Worm (Caenorhabditis elegans) whole organism, young adult: ENCODE results near the gene nas-1.

ENCODE experiments used
- B0035.1 ChIP-seq: sonication (generic microtip); optimal IDR thresholded peaks from 2 replicates; lab custom pipeline; 2016; ENCODE audit warnings: missing genetic modification characterization, mild to moderate bottlenecking, missing compliant biosample characterization, missing genotype, missing genetic modification reagents
- B0261.1 ChIP-seq: sonication (generic microtip); optimal IDR thresholded peaks from 2 replicates; lab custom pipeline; 2016; ENCODE audit warnings: mild to moderate bottlenecking, missing genetic modification characterization, moderate library complexity, missing compliant biosample characterization
- B0336.3 ChIP-seq: fragments of 200-800 bp; sonication (Bioruptor generic); IDR thresholded peaks from 2 replicates; pipeline ENCODE4 v1.3.6; 2022; ENCODE audit warnings: missing genetic modification characterization, missing compliant biosample characterization
- C17E4.6 ChIP-seq: fragments of 200-800 bp; sonication (Bioruptor generic); IDR thresholded peaks from 2 replicates; pipeline ENCODE4 v1.3.6; 2022; ENCODE audit warnings: missing genetic modification reagents, missing genetic modification characterization, missing compliant biosample characterization
- F23B12.7 ChIP-seq: sonication (generic microtip); optimal IDR thresholded peaks from 2 replicates; lab custom pipeline; 2017; ENCODE audit warnings: missing genetic modification characterization, mild to moderate bottlenecking, missing compliant biosample characterization, antibody characterized with exemption, moderate library complexity; ENCODE audit not compliant: insufficient read depth
- F33H1.4 ChIP-seq: fragments of 200-800 bp; sonication (Bioruptor generic); IDR thresholded peaks from 2 replicates; pipeline ENCODE4 v1.3.6; 2022; ENCODE audit warnings: missing genetic modification reagents, missing genetic modification characterization, missing compliant biosample characterization
- F39B2.1 ChIP-seq: fragments of 200-800 bp; sonication (Bioruptor generic); IDR thresholded peaks from 2 replicates; pipeline ENCODE4 v1.3.6; 2022; ENCODE audit warnings: missing genetic modification reagents, missing genetic modification characterization, missing compliant biosample characterization
- F49E8.2 ChIP-seq: sonication (generic microtip); optimal IDR thresholded peaks from 3 replicates; lab custom pipeline; 2017; ENCODE audit warnings: missing genetic modification characterization, mild to moderate bottlenecking, missing compliant biosample characterization, antibody characterized with exemption, moderate library complexity; ENCODE audit not compliant: insufficient read depth
- F52B5.7 ChIP-seq: sonication (generic microtip); optimal IDR thresholded peaks from 2 replicates; lab custom pipeline; 2016; ENCODE audit warnings: mild to moderate bottlenecking, missing genetic modification characterization, missing compliant biosample characterization
- K12H6.12 ChIP-seq: fragments of 200-800 bp; sonication (Bioruptor generic); optimal IDR thresholded peaks from 2 replicates; lab custom pipeline; 2018; ENCODE audit warnings: mild to moderate bottlenecking, missing genetic modification characterization, missing compliant biosample characterization
- T07F8.4 ChIP-seq: sonication (generic microtip); optimal IDR thresholded peaks from 2 replicates; lab custom pipeline; 2016; ENCODE audit warnings: mild to moderate bottlenecking, missing genetic modification characterization, moderate library complexity, missing compliant biosample characterization
- T26A5.8 ChIP-seq: sonication (generic microtip); optimal IDR thresholded peaks from 2 replicates; lab custom pipeline; 2016; ENCODE audit warnings: missing genetic modification characterization, missing compliant biosample characterization
- Y67H2A.10 ChIP-seq: fragments of 200-800 bp; sonication (Bioruptor generic); conservative IDR thresholded peaks from 2 replicates; pipeline ENCODE4 v1.3.6; 2022; ENCODE audit warnings: missing genetic modification reagents, missing genetic modification characterization, missing compliant biosample characterization
- ZK185.1 ChIP-seq: sonication (generic microtip); optimal IDR thresholded peaks from 2 replicates; lab custom pipeline; 2016; ENCODE audit warnings: mild to moderate bottlenecking, missing genetic modification characterization, missing compliant biosample characterization; ENCODE audit not compliant: poor library complexity, severe bottlenecking
- attf-5 ChIP-seq: fragments of 200-800 bp; sonication (Bioruptor generic); optimal IDR thresholded peaks from 2 replicates; lab custom pipeline; 2018; ENCODE audit warnings: mild to moderate bottlenecking, missing genetic modification characterization, missing compliant biosample characterization
- cebp-2 ChIP-seq: fragments of 200-800 bp; sonication (Bioruptor generic); IDR thresholded peaks from 2 replicates; pipeline ENCODE4 v1.3.6; 2022; ENCODE audit warnings: missing genetic modification characterization, missing compliant biosample characterization
- ceh-27 ChIP-seq: fragments of 200-800 bp; sonication (Bioruptor generic); optimal IDR thresholded peaks from 2 replicates; lab custom pipeline; 2018; ENCODE audit warnings: mild to moderate bottlenecking, missing genetic modification characterization, moderate library complexity, missing compliant biosample characterization
- ceh-40 ChIP-seq: fragments of 200-800 bp; sonication (Bioruptor generic); IDR thresholded peaks from 2 replicates; pipeline ENCODE4 v1.3.6; 2022; ENCODE audit warnings: missing genetic modification characterization, missing compliant biosample characterization
- dox-1 ChIP-seq: fragments of 200-800 bp; sonication (Bioruptor generic); IDR thresholded peaks from 2 replicates; pipeline ENCODE4 v1.3.6; 2022; ENCODE audit warnings: missing genetic modification reagents, missing genetic modification characterization, missing compliant biosample characterization
- egl-18 ChIP-seq: fragments of 200-800 bp; sonication (Bioruptor generic); IDR thresholded peaks from 2 replicates; pipeline ENCODE4 v1.3.6; 2022; ENCODE audit warnings: missing genetic modification reagents, missing genetic modification characterization, missing compliant biosample characterization
- egl-44 ChIP-seq: fragments of 200-800 bp; sonication (Bioruptor generic); IDR thresholded peaks from 2 replicates; pipeline ENCODE4 v1.3.6; 2022; ENCODE audit warnings: missing genetic modification reagents, missing genetic modification characterization, missing compliant biosample characterization
- egrh-3 ChIP-seq: fragments of 200-800 bp; sonication (Bioruptor generic); IDR thresholded peaks from 2 replicates; pipeline ENCODE4 v1.3.6; 2022; ENCODE audit warnings: missing genetic modification reagents, missing genetic modification characterization, missing compliant biosample characterization
- ets-4 ChIP-seq: fragments of 200-800 bp; sonication (Bioruptor generic); optimal IDR thresholded peaks from 2 replicates; lab custom pipeline; 2018; ENCODE audit warnings: mild to moderate bottlenecking, missing genetic modification characterization, missing compliant biosample characterization
- fkh-3 ChIP-seq: sonication (generic microtip); optimal IDR thresholded peaks from 2 replicates; lab custom pipeline; 2016; ENCODE audit warnings: mild to moderate bottlenecking, missing genetic modification characterization, missing compliant biosample characterization
- him-1 ChIP-seq: sonication (generic microtip); optimal IDR thresholded peaks from 2 replicates; lab custom pipeline; 2016; ENCODE audit warnings: missing genotype, missing genetic modification reagents, missing genetic modification characterization, missing compliant biosample characterization
- hrde-1 ChIP-seq: sonication (generic microtip); optimal IDR thresholded peaks from 2 replicates; lab custom pipeline; 2016; ENCODE audit warnings: missing genetic modification characterization, mild to moderate bottlenecking, missing compliant biosample characterization, moderate library complexity, missing genotype, missing genetic modification reagents, borderline replicate concordance
- hsf-1 ChIP-seq: fragments of 200-800 bp; sonication (Bioruptor generic); IDR thresholded peaks from 2 replicates; pipeline ENCODE4 v1.3.6; 2022; ENCODE audit warnings: missing genetic modification reagents, missing genetic modification characterization, missing compliant biosample characterization
- lin-26 ChIP-seq: fragments of 200-800 bp; sonication (Bioruptor generic); IDR thresholded peaks from 2 replicates; pipeline ENCODE4 v1.3.6; 2022; ENCODE audit warnings: missing genetic modification reagents, missing genetic modification characterization, missing compliant biosample characterization
- lin-54 ChIP-seq: fragments of 200-800 bp; sonication (Bioruptor generic); optimal IDR thresholded peaks from 2 replicates; lab custom pipeline; 2018; ENCODE audit warnings: mild to moderate bottlenecking, missing genetic modification characterization, missing compliant biosample characterization
- lsl-1 ChIP-seq: fragments of 200-800 bp; sonication (Bioruptor generic); optimal IDR thresholded peaks from 2 replicates; lab custom pipeline; 2018; ENCODE audit warnings: mild to moderate bottlenecking, missing genetic modification characterization, moderate library complexity, missing compliant biosample characterization
- madf-3 ChIP-seq: fragments of 200-800 bp; sonication (Bioruptor generic); IDR thresholded peaks from 2 replicates; pipeline ENCODE4 v1.3.6; 2022; ENCODE audit warnings: missing genetic modification reagents, missing genetic modification characterization, missing compliant biosample characterization
- madf-6 ChIP-seq: fragments of 200-800 bp; sonication (Bioruptor generic); IDR thresholded peaks from 2 replicates; pipeline ENCODE4 v1.3.6; 2022; ENCODE audit warnings: missing genetic modification reagents, missing genetic modification characterization, missing compliant biosample characterization
- madf-8 ChIP-seq: fragments of 200-800 bp; sonication (Bioruptor generic); conservative IDR thresholded peaks from 2 replicates; pipeline ENCODE4 v1.3.6; 2022; ENCODE audit warnings: missing genetic modification reagents, missing genetic modification characterization, missing compliant biosample characterization
- mcd-1 ChIP-seq: fragments of 200-800 bp; sonication (Bioruptor generic); IDR thresholded peaks from 2 replicates; pipeline ENCODE4 v1.3.6; 2022; ENCODE audit warnings: missing genetic modification reagents, missing genetic modification characterization, missing compliant biosample characterization
- mes-4 ChIP-seq: sonication (generic microtip); optimal IDR thresholded peaks from 2 replicates; lab custom pipeline; 2016; ENCODE audit warnings: missing genotype, missing genetic modification characterization, missing compliant biosample characterization
- nfyb-1 ChIP-seq: fragments of 200-800 bp; sonication (Bioruptor generic); IDR thresholded peaks from 2 replicates; pipeline ENCODE4 v1.3.6; 2022; ENCODE audit warnings: missing genetic modification reagents, missing genetic modification characterization, missing compliant biosample characterization
- nhr-120 ChIP-seq: fragments of 200-800 bp; sonication (Bioruptor generic); IDR thresholded peaks from 2 replicates; pipeline ENCODE4 v1.3.6; 2022; ENCODE audit warnings: missing genetic modification characterization, missing compliant biosample characterization
- nhr-80 ChIP-seq: sonication (generic microtip); optimal IDR thresholded peaks from 2 replicates; lab custom pipeline; 2016; ENCODE audit warnings: missing genetic modification characterization, missing compliant biosample characterization
- repo-1 ChIP-seq: sonication (generic microtip); optimal IDR thresholded peaks from 2 replicates; lab custom pipeline; 2017; ENCODE audit warnings: mild to moderate bottlenecking, missing genetic modification characterization, missing compliant biosample characterization
- rpc-1 ChIP-seq, 2 experiments: fragments of 150-350 bp in 1 of 2; sonication (generic microtip) in 1 of 2; optimal IDR thresholded peaks; 2 replicates each; lab custom pipeline; 2014 to 2018; ENCODE audit warnings: missing biosample characterization in 1 of 2, missing genetic modification characterization in 1 of 2, missing genetic modification reagents in 1 of 2, missing genotype in 1 of 2
- sdz-38 ChIP-seq: sonication (generic microtip); optimal IDR thresholded peaks from 2 replicates; lab custom pipeline; 2016; ENCODE audit warnings: missing genotype, missing genetic modification characterization, missing compliant biosample characterization
- snpc-1.1 ChIP-seq: sonication (generic microtip); optimal IDR thresholded peaks from 2 replicates; lab custom pipeline; 2017; ENCODE audit warnings: missing genetic modification characterization, mild to moderate bottlenecking, missing compliant biosample characterization, antibody characterized with exemption, moderate library complexity, missing genotype, missing genetic modification reagents; ENCODE audit not compliant: insufficient read depth
- snpc-4 ChIP-seq, 5 experiments: fragments of 150-350 bp in 1 of 5; sonication (generic microtip) in 4 of 5; optimal IDR thresholded peaks; 2 replicates each; lab custom pipeline; 2014 to 2018; ENCODE audit warnings: missing genetic modification characterization in 5 of 5, missing biosample characterization in 3 of 5, antibody characterized with exemption in 2 of 5, mild to moderate bottlenecking in 2 of 5, missing compliant biosample characterization in 2 of 5, missing genotype in 2 of 5, moderate library complexity in 2 of 5, missing genetic modification reagents in 1 of 5
- tlf-1 ChIP-seq: fragments of 200-800 bp; sonication (Bioruptor generic); optimal IDR thresholded peaks from 2 replicates; lab custom pipeline; 2018; ENCODE audit warnings: mild to moderate bottlenecking, missing genetic modification characterization, missing compliant biosample characterization
- unc-130 ChIP-seq: sonication (generic microtip); optimal IDR thresholded peaks from 2 replicates; lab custom pipeline; 2016; ENCODE audit warnings: missing genetic modification reagents, missing genetic modification characterization, missing compliant biosample characterization
- unc-62 ChIP-seq: fragments of 150-350 bp; optimal IDR thresholded peaks from 2 replicates; lab custom pipeline; 2014; ENCODE audit warnings: missing biosample characterization, missing genetic modification reagents, missing genetic modification characterization
- zfh-2 ChIP-seq: fragments of 200-800 bp; sonication (Bioruptor generic); conservative IDR thresholded peaks from 2 replicates; pipeline ENCODE4 v1.3.6; 2022; ENCODE audit warnings: missing genetic modification reagents, missing genetic modification characterization, missing compliant biosample characterization
- ztf-18 ChIP-seq: sonication (generic microtip); optimal IDR thresholded peaks from 2 replicates; lab custom pipeline; 2016; ENCODE audit warnings: missing genotype, mild to moderate bottlenecking, missing genetic modification characterization, missing compliant biosample characterization

The nas-1 gene

DNA sequence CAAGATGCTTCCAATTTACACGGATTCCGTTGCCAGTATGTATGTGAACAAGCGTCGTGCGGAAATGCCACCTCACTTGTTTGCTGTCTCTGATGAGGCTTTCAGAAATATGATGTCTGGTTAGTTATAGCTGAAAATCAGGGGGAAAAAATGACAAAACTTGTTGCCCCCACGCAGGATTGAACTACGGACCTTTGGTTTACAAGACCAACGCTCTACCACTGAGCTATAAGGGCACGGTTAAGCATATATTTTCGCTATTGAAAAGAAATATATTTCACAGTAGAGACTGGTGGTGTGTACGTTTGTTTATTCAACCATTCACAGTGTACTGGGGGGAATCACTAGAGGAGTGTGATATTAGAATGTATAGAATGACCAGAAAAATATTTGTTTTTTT lies 5.6 kb downstream of the nas-1 start (continued):
- peak; percentile 60 for TF ChIP-seq fkh-3
- TF ChIP-seq snpc-1.1 (tag; lab: Kevin White, UChicago), result no peak
- no peak for TF ChIP-seq ets-4
- no peak for TF ChIP-seq unc-62 (GFP tag; lab: Kevin White, UChicago)
- no peak for TF ChIP-seq unc-130 (GFP tag; lab: Kevin White, UChicago)
- peak; percentile 17 for TF ChIP-seq nhr-80 (tag; lab: Kevin White, UChicago)
- TF ChIP-seq F49E8.2, result peak; percentile 40
- peak; percentile 72 for TF ChIP-seq rpc-1 (optimal IDR thresholded peaks at IDR 0.05; lab: Kevin White, UChicago)
- peak; percentile 89 for TF ChIP-seq rpc-1 (tag; optimal IDR thresholded peaks at IDR 0.05; lab: Kevin White, UChicago)
- TF ChIP-seq tlf-1, result no peak
- TF ChIP-seq him-1 (tag; lab: Kevin White, UChicago), result peak; percentile 80
- no peak for TF ChIP-seq zfh-2
- peak; percentile 61 for TF ChIP-seq mes-4 (tag; lab: Kevin White, UChicago)
- TF ChIP-seq Y67H2A.10 (GFP tag; lab: Robert Waterston, UW), result no peak
- no peak for TF ChIP-seq F39B2.1 (GFP tag; lab: Robert Waterston, UW)
- TF ChIP-seq K12H6.12 (tag; lab: Kevin White, UChicago), result no peak
- no peak for TF ChIP-seq ceh-27 (GFP tag; lab: Kevin White, UChicago)
- TF ChIP-seq cebp-2 (GFP tag; lab: Robert Waterston, UW), result no peak
- peak; percentile 72; the same call in 1 of the 2 replicates for TF ChIP-seq lin-26
- TF ChIP-seq attf-5, result peak; percentile 40
- TF ChIP-seq egl-44 (GFP tag; lab: Robert Waterston, UW), result 0 out of 2 replicates have a peak, but pooled peaks have one; percentile 50
- peak; percentile 62 for TF ChIP-seq ZK185.1 (tag; lab: Kevin White, UChicago)
- TF ChIP-seq nfyb-1 (GFP tag; lab: Robert Waterston, UW), result no peak
- TF ChIP-seq snpc-4 (GFP tag; optimal IDR thresholded peaks at IDR 0.05; lab: Kevin White, UChicago), result peak; percentile 40
- TF ChIP-seq snpc-4 (tag; optimal IDR thresholded peaks at IDR 0.05; lab: Kevin White, UChicago), result no peak
- TF ChIP-seq lin-54 (GFP tag; lab: Kevin White, UChicago), result peak; percentile 22
- TF ChIP-seq madf-8, result no peak
- no peak for TF ChIP-seq B0336.3 (GFP tag; lab: Robert Waterston, UW)
- TF ChIP-seq egl-18 (GFP tag; lab: Robert Waterston, UW), result no peak
- TF ChIP-seq ztf-18, result peak; percentile 51
- peak; percentile 22 for TF ChIP-seq F23B12.7
- no peak for TF ChIP-seq F33H1.4
- TF ChIP-seq hsf-1, result no peak
- TF ChIP-seq T07F8.4 (tag; lab: Kevin White, UChicago), result no peak
- peak; percentile 52 for TF ChIP-seq madf-6
- no peak for TF ChIP-seq hrde-1 (tag; lab: Kevin White, UChicago)
- no peak for TF ChIP-seq egrh-3
- no peak for TF ChIP-seq repo-1 (tag; lab: Kevin White, UChicago)
- no peak for TF ChIP-seq B0035.1
- TF ChIP-seq nhr-120 (GFP tag; lab: Robert Waterston, UW), result no peak
- TF ChIP-seq madf-3 (GFP tag; lab: Robert Waterston, UW), result no peak
- peak; percentile 10 for TF ChIP-seq F52B5.7 (tag; lab: Kevin White, UChicago)
- TF ChIP-seq dox-1 (GFP tag; lab: Robert Waterston, UW), result peak; percentile 64
- no peak for TF ChIP-seq sdz-38 (tag; lab: Kevin White, UChicago)
- TF ChIP-seq B0261.1 (tag; lab: Kevin White, UChicago), result peak; percentile 65
- TF ChIP-seq C17E4.6 (GFP tag; lab: Robert Waterston, UW), result no peak
- TF ChIP-seq mcd-1 (GFP tag; lab: Robert Waterston, UW), result no peak
- no peak for TF ChIP-seq T26A5.8 (tag; lab: Kevin White, UChicago)
- peak; percentile 11 for TF ChIP-seq lsl-1 (GFP tag; lab: Kevin White, UChicago)
- TF ChIP-seq ceh-40 (GFP tag; lab: Robert Waterston, UW), result no peak
